Fruit fly (Drosophila melanogaster) whole organism, embryonic: ENCODE results near the gene tral.

Experiments used
- CG10565 ChIP-seq: fragments of 200-800 bp; sonication (Bioruptor generic); optimal IDR thresholded peaks from 3 replicates; lab custom pipeline; 2016; ENCODE audit warnings: missing biosample characterization, mild to moderate bottlenecking, missing genetic modification characterization
- CG11398 ChIP-seq: fragments of 200-800 bp; sonication (Bioruptor generic); optimal IDR thresholded peaks from 2 replicates; lab custom pipeline; 2016; ENCODE audit warnings: missing biosample characterization, missing genetic modification characterization
- CG12236 ChIP-seq: fragments of 200-800 bp; sonication (Bioruptor generic); optimal IDR thresholded peaks from 2 replicates; lab custom pipeline; 2016; ENCODE audit warnings: missing biosample characterization, missing genetic modification characterization
- CG13775 ChIP-seq: fragments of 200-800 bp; sonication (Bioruptor generic); optimal IDR thresholded peaks from 3 replicates; lab custom pipeline; 2017; ENCODE audit warnings: missing biosample characterization, mild to moderate bottlenecking, missing genetic modification characterization
- CG15269 ChIP-seq: fragments of 200-800 bp; sonication (Bioruptor generic); optimal IDR thresholded peaks from 2 replicates; lab custom pipeline; 2018; ENCODE audit warnings: missing biosample characterization, mild to moderate bottlenecking, missing genetic modification characterization, moderate library complexity
- CG1529 ChIP-seq: fragments of 200-800 bp; sonication (Bioruptor generic); optimal IDR thresholded peaks from 3 replicates; lab custom pipeline; 2018; ENCODE audit warnings: missing biosample characterization, missing genetic modification characterization
- CG16813 ChIP-seq: fragments of 200-800 bp; sonication (Bioruptor generic); IDR thresholded peaks from 3 replicates; pipeline ENCODE4 v1.3.6; 2022; ENCODE audit warnings: missing biosample characterization, missing genetic modification characterization; ENCODE audit not compliant: partially characterized antibody
- CG17385 ChIP-seq: fragments of 200-800 bp; sonication (Bioruptor generic); optimal IDR thresholded peaks from 3 replicates; lab custom pipeline; 2018; ENCODE audit warnings: missing biosample characterization, mild to moderate bottlenecking, missing genetic modification characterization
- CG17829 ChIP-seq: fragments of 200-800 bp; optimal IDR thresholded peaks from 2 replicates; lab custom pipeline; 2019; ENCODE audit warnings: missing biosample characterization, mild to moderate bottlenecking, missing genetic modification characterization, moderate library complexity
- CG18764 ChIP-seq: fragments of 200-800 bp; sonication (Bioruptor generic); optimal IDR thresholded peaks from 3 replicates; lab custom pipeline; 2016; ENCODE audit warnings: missing biosample characterization, missing genetic modification characterization
- CG2129 ChIP-seq: fragments of 200-800 bp; sonication (Bioruptor generic); IDR thresholded peaks from 2 replicates; pipeline ENCODE4 v1.3.6; 2022; ENCODE audit warnings: missing biosample characterization, missing genetic modification characterization; ENCODE audit not compliant: partially characterized antibody
- CG3163 ChIP-seq: fragments of 200-800 bp; sonication (Bioruptor generic); optimal IDR thresholded peaks from 3 replicates; lab custom pipeline; 2016; ENCODE audit warnings: missing biosample characterization, missing genetic modification characterization
- CG32772 ChIP-seq: fragments of 200-800 bp; sonication (Bioruptor generic); IDR thresholded peaks from 2 replicates; pipeline ENCODE4 v1.3.6; 2022; ENCODE audit warnings: missing biosample characterization, missing genetic modification characterization
- CG4424 ChIP-seq: fragments of 200-800 bp; sonication (Bioruptor generic); optimal IDR thresholded peaks from 3 replicates; lab custom pipeline; 2016; ENCODE audit warnings: missing biosample characterization, missing genetic modification characterization
- CG4854 ChIP-seq: fragments of 200-800 bp; sonication (Bioruptor generic); optimal IDR thresholded peaks from 2 replicates; lab custom pipeline; 2016; ENCODE audit warnings: missing biosample characterization, missing genetic modification characterization, inconsistent platforms
- CG7357 ChIP-seq: fragments of 200-800 bp; sonication (Bioruptor generic); IDR thresholded peaks from 3 replicates; pipeline ENCODE4 v1.3.6; 2022; ENCODE audit warnings: missing biosample characterization, missing genetic modification characterization
- CG7963 ChIP-seq: fragments of 200-800 bp; sonication (Bioruptor generic); IDR thresholded peaks from 3 replicates; pipeline ENCODE4 v1.3.6; 2022; ENCODE audit warnings: missing biosample characterization, missing genetic modification characterization; ENCODE audit not compliant: partially characterized antibody
- CG8359 ChIP-seq: fragments of 200-800 bp; sonication (Bioruptor generic); optimal IDR thresholded peaks from 2 replicates; lab custom pipeline; 2017; ENCODE audit warnings: missing biosample characterization, mild to moderate bottlenecking, missing genetic modification characterization, borderline replicate concordance
- CG8924 ChIP-seq: fragments of 200-800 bp; optimal IDR thresholded peaks from 3 replicates; lab custom pipeline; 2019; ENCODE audit warnings: missing biosample characterization, mild to moderate bottlenecking, missing genetic modification characterization, moderate library complexity
- Dad ChIP-seq: fragments of 200-800 bp; sonication (Bioruptor generic); optimal IDR thresholded peaks from 3 replicates; lab custom pipeline; 2016; ENCODE audit warnings: missing biosample characterization, missing genetic modification characterization
- E2f2 ChIP-seq: fragments of 200-800 bp; sonication (Bioruptor generic); IDR thresholded peaks from 2 replicates; pipeline ENCODE4 v1.3.6; 2022; ENCODE audit warnings: missing biosample characterization, missing genetic modification characterization
- H15 ChIP-seq: fragments of 200-800 bp; sonication (Bioruptor generic); IDR thresholded peaks from 3 replicates; pipeline ENCODE4 v1.3.6; 2022; ENCODE audit warnings: missing biosample characterization, missing genetic modification characterization
- HLH3B ChIP-seq: fragments of 200-800 bp; sonication (Bioruptor generic); IDR thresholded peaks from 2 replicates; pipeline ENCODE4 v1.3.6; 2022; ENCODE audit warnings: missing biosample characterization, missing genetic modification characterization
- HLH4C ChIP-seq: fragments of 200-800 bp; sonication (Bioruptor generic); IDR thresholded peaks from 3 replicates; pipeline ENCODE4 v1.3.6; 2022; ENCODE audit warnings: missing biosample characterization, missing genetic modification characterization; ENCODE audit not compliant: partially characterized antibody
- Kr ChIP-seq: fragments of 200-800 bp; sonication (Bioruptor generic); optimal IDR thresholded peaks from 2 replicates; lab custom pipeline; 2017; ENCODE audit warnings: missing biosample characterization, mild to moderate bottlenecking, missing genetic modification characterization
- Lhr ChIP-seq: fragments of 200-800 bp; sonication (Bioruptor generic); optimal IDR thresholded peaks from 3 replicates; lab custom pipeline; 2017; ENCODE audit warnings: mild to moderate bottlenecking, missing biosample characterization, missing genetic modification reagents, missing genetic modification characterization
- Optix ChIP-seq: fragments of 200-800 bp; sonication (Bioruptor generic); IDR thresholded peaks from 3 replicates; pipeline ENCODE4 v1.3.6; 2022; ENCODE audit warnings: missing biosample characterization, missing genetic modification characterization
- Rfx ChIP-seq: fragments of 200-800 bp; sonication (Bioruptor generic); IDR thresholded peaks from 2 replicates; pipeline ENCODE4 v1.3.6; 2022; ENCODE audit warnings: missing biosample characterization, missing genetic modification characterization
- Stat92E ChIP-seq, 3 experiments: fragments of >200 bp in 2 of 3; fragments of 200-800 bp in 1 of 3; sonication (Bioruptor generic) in 1 of 3; optimal IDR thresholded peaks; 2 replicates each; lab custom pipeline; 2017 to 2019; ENCODE audit warnings: missing biosample characterization in 3 of 3, missing genetic modification characterization in 3 of 3, mild to moderate bottlenecking in 1 of 3, moderate library complexity in 1 of 3
- Xbp1 ChIP-seq: fragments of 200-800 bp; sonication (Bioruptor generic); optimal IDR thresholded peaks from 3 replicates; lab custom pipeline; 2016; ENCODE audit warnings: missing biosample characterization, mild to moderate bottlenecking, missing genetic modification characterization
- abd-A ChIP-seq: fragments of 200-800 bp; sonication (Bioruptor generic); optimal IDR thresholded peaks from 3 replicates; lab custom pipeline; 2019; ENCODE audit warnings: missing biosample characterization, mild to moderate bottlenecking, missing genetic modification characterization, moderate library complexity
- bab2 ChIP-seq: fragments of 200-800 bp; sonication (Bioruptor generic); optimal IDR thresholded peaks from 2 replicates; lab custom pipeline; 2016; ENCODE audit warnings: missing biosample characterization, missing genetic modification characterization
- br ChIP-seq: fragments of >200 bp; optimal IDR thresholded peaks from 2 replicates; lab custom pipeline; 2017
- btn ChIP-seq: fragments of 200-800 bp; sonication (Bioruptor generic); optimal IDR thresholded peaks from 2 replicates; lab custom pipeline; 2016; ENCODE audit warnings: missing biosample characterization, missing genetic modification characterization
- chif ChIP-seq, 2 experiments: fragments of 200-800 bp; sonication (Bioruptor generic); optimal IDR thresholded peaks; 3 replicates each; lab custom pipeline; 2016; ENCODE audit warnings: missing biosample characterization in 2 of 2, missing genetic modification characterization in 2 of 2
- crc ChIP-seq: fragments of 200-800 bp; sonication (Bioruptor generic); optimal IDR thresholded peaks from 2 replicates; lab custom pipeline; 2016; ENCODE audit warnings: missing biosample characterization, missing genetic modification characterization
- dm ChIP-seq: fragments of 200-800 bp; sonication (Bioruptor generic); optimal IDR thresholded peaks from 3 replicates; lab custom pipeline; 2016; ENCODE audit warnings: missing biosample characterization, missing genetic modification characterization
- ems ChIP-seq: fragments of 200-800 bp; sonication (Bioruptor generic); optimal IDR thresholded peaks from 3 replicates; lab custom pipeline; 2016; ENCODE audit warnings: missing biosample characterization, missing genetic modification characterization
- ewg ChIP-seq: fragments of 200-800 bp; sonication (Bioruptor generic); optimal IDR thresholded peaks from 3 replicates; lab custom pipeline; 2017; ENCODE audit warnings: mild to moderate bottlenecking, missing biosample characterization, missing genetic modification reagents, missing genetic modification characterization
- fd102C ChIP-seq: fragments of 200-800 bp; sonication (Bioruptor generic); optimal IDR thresholded peaks from 2 replicates; lab custom pipeline; 2018; ENCODE audit warnings: missing biosample characterization, mild to moderate bottlenecking, missing genetic modification characterization, moderate library complexity
- fru ChIP-seq: fragments of >200 bp; optimal IDR thresholded peaks from 2 replicates; lab custom pipeline; 2017
- gcm ChIP-seq: fragments of 200-800 bp; sonication (Bioruptor generic); optimal IDR thresholded peaks from 2 replicates; lab custom pipeline; 2019; ENCODE audit warnings: missing biosample characterization, mild to moderate bottlenecking, missing genetic modification characterization, moderate library complexity
- gsb-n ChIP-seq: fragments of 200-800 bp; sonication (Bioruptor generic); optimal IDR thresholded peaks from 3 replicates; lab custom pipeline; 2018; ENCODE audit warnings: missing biosample characterization, mild to moderate bottlenecking, missing genetic modification characterization
- gt ChIP-seq: fragments of 200-800 bp; sonication (Bioruptor generic); IDR thresholded peaks from 2 replicates; pipeline ENCODE4 v1.3.6; 2022; ENCODE audit warnings: missing biosample characterization, missing genetic modification characterization
- her ChIP-seq: fragments of 200-800 bp; sonication (Bioruptor generic); optimal IDR thresholded peaks from 2 replicates; lab custom pipeline; 2016; ENCODE audit warnings: missing biosample characterization, missing genetic modification characterization
- kah ChIP-seq: fragments of 200-800 bp; sonication (Bioruptor generic); optimal IDR thresholded peaks from 2 replicates; lab custom pipeline; 2018; ENCODE audit warnings: missing biosample characterization, mild to moderate bottlenecking, missing genetic modification characterization
- lov ChIP-seq, 2 experiments: fragments of 200-800 bp in 1 of 2; fragments of >200 bp in 1 of 2; sonication (Bioruptor generic) in 1 of 2; IDR thresholded peaks in 1 of 2; optimal IDR thresholded peaks in 1 of 2; 2 replicates in 1 of 2; 3 replicates in 1 of 2; pipeline versions ENCODE4 v1.3.6 to Lab custom; 2017 to 2022; ENCODE audit warnings: missing biosample characterization in 1 of 2, missing genetic modification characterization in 1 of 2
- maf-S ChIP-seq: fragments of 200-800 bp; sonication (Bioruptor generic); optimal IDR thresholded peaks from 2 replicates; lab custom pipeline; 2016; ENCODE audit warnings: missing biosample characterization, missing genetic modification characterization
- tio ChIP-seq: fragments of 200-800 bp; sonication (Bioruptor generic); optimal IDR thresholded peaks from 2 replicates; lab custom pipeline; 2017; ENCODE audit warnings: missing biosample characterization, missing genetic modification characterization, inconsistent platforms

The tral gene

DNA sequence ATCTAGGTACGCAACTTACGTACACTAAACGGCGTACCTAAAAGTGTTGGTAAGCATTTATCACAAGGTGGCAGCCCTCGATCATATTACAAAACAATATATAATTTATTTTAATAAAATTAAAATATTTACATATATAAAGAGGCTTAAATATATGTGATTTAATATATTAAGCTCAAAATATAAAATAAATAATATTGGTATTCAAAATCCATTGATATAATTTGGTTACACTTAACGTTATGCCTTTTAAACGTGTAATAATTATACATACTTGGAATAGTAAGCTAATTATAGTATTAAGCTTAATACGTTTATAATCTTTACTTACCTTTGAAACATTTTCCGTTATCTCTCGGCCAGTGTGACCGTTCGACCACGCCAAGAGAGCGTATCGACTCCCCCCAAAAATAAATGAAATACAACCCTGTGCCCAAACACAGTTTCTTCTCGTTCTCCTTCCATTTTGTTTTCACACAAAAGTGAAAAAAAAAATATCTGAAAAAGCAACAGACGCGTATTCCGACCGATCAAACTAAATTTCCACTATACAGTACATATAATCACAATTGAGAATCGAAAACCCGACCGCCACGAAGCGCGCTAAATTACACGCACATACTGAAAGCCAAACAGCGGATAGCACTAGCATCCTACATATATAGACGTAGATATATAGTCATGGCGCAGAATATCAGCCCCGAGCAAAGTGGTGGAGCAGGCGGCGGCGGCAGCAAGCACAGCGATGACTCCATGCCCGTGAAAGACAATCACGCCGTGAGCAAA is 10.8 kb upstream of the tral start, which contains the start of the genes CG10646 and vih (continued):
- TF ChIP-seq HLH3B (GFP tag; lab: Robert Waterston, UW) (0 out of 2 replicates have a peak, but pooled peaks have one; percentile 23), CG8924 (peak; percentile 63), Optix (GFP tag; lab: Robert Waterston, UW) (no peak), CG8359 (GFP tag; lab: Kevin White, UChicago) (no peak), CG17829 (tag; lab: Kevin White, UChicago) (peak; percentile 70), CG2129 (GFP tag; lab: Robert Waterston, UW) (no peak), abd-A (tag; lab: Kevin White, UChicago) (no peak), crc (GFP tag; lab: Kevin White, UChicago) (no peak), CG10565 (GFP tag; lab: Kevin White, UChicago) (no peak), CG11398 (GFP tag; lab: Kevin White, UChicago) (no peak), btn (GFP tag; lab: Kevin White, UChicago) (no peak), CG15269 (tag; lab: Kevin White, UChicago) (peak; percentile 43), Dad (GFP tag; lab: Kevin White, UChicago) (peak; percentile 24), CG7357 (GFP tag; lab: Robert Waterston, UW) (no peak), CG18764 (GFP tag; lab: Kevin White, UChicago) (no peak), lov (optimal IDR thresholded peaks at IDR 0.05; lab: Kevin White, UChicago) (no peak), lov (GFP tag; IDR thresholded peaks at IDR 0.05; lab: Robert Waterston, UW) (0 out of 3 replicates have a peak, but pooled peaks have one; percentile 26), br (no peak), ewg (GFP tag; lab: Kevin White, UChicago) (peak; percentile 27), ems (GFP tag; lab: Kevin White, UChicago) (peak; percentile 5), gsb-n (tag; lab: Kevin White, UChicago) (peak; percentile 37), maf-S (no peak), CG4854 (no peak), fru (lab: Kevin White, UChicago) (no peak), CG7963 (no peak), CG17385 (GFP tag; lab: Kevin White, UChicago) (peak; percentile 29), Stat92E (GFP tag; optimal IDR thresholded peaks at IDR 0.05; lab: Kevin White, UChicago) (no peak), CG12236 (GFP tag; lab: Kevin White, UChicago) (no peak), Lhr (peak; percentile 37), Kr (GFP tag; lab: Kevin White, UChicago) (no peak), CG32772 (no peak), fd102C (GFP tag; lab: Kevin White, UChicago) (no peak), her (GFP tag; lab: Kevin White, UChicago) (no peak), CG13775 (GFP tag; lab: Kevin White, UChicago) (peak; percentile 64), bab2 (GFP tag; lab: Kevin White, UChicago) (no peak), gcm (peak; percentile 23), Rfx (GFP tag; lab: Robert Waterston, UW) (peak; percentile 53), tio (GFP tag; lab: Kevin White, UChicago) (no peak), gt (no peak), CG4424 (peak; percentile 51), Xbp1 (GFP tag; lab: Kevin White, UChicago) (peak; percentile 66), H15 (GFP tag; lab: Robert Waterston, UW) (0 out of 3 replicates have a peak, but pooled peaks have one; percentile 6), CG3163 (GFP tag; lab: Kevin White, UChicago) (no peak), HLH4C (GFP tag; lab: Robert Waterston, UW) (no peak; the same call in 2 of the 3 replicates), chif (GFP tag; optimal IDR thresholded peaks at IDR 0.05; lab: Kevin White, UChicago) (peak in 1 of 2 experiments; percentile 9), kah (no peak), dm (GFP tag; lab: Kevin White, UChicago) (no peak), CG16813 (no peak), E2f2 (peak; percentile 49; the same call in 1 of the 2 replicates), CG1529 (GFP tag; lab: Kevin White, UChicago) (no peak)
